Worm (Caenorhabditis elegans) whole organism, L1 larva: ENCODE data around the gene dmsr-13.

Experiments used
- C34B4.2 ChIP-seq: sonication (generic microtip); optimal IDR thresholded peaks from 2 replicates; lab custom pipeline; 2017; ENCODE audit warnings: mild to moderate bottlenecking, missing genetic modification characterization, missing compliant biosample characterization
- F16B12.6 ChIP-seq: fragments of 150-350 bp; optimal IDR thresholded peaks from 2 replicates; lab custom pipeline; 2014; ENCODE audit warnings: missing biosample characterization, missing genetic modification characterization
- Y116A8C.19 ChIP-seq: sonication (generic microtip); optimal IDR thresholded peaks from 2 replicates; lab custom pipeline; 2016; ENCODE audit warnings: missing compliant biosample characterization, missing genetic modification characterization, borderline replicate concordance
- ceh-63 ChIP-seq: fragments of 200-800 bp; sonication (Bioruptor generic); optimal IDR thresholded peaks from 2 replicates; lab custom pipeline; 2018; ENCODE audit warnings: mild to moderate bottlenecking, missing genetic modification characterization, missing compliant biosample characterization
- ces-1 ChIP-seq: fragments of 150-350 bp; optimal IDR thresholded peaks from 2 replicates; lab custom pipeline; 2014; ENCODE audit warnings: missing biosample characterization, missing genetic modification reagents, missing genetic modification characterization
- dsc-1 ChIP-seq: sonication (generic microtip); optimal IDR thresholded peaks from 2 replicates; lab custom pipeline; 2016; ENCODE audit warnings: mild to moderate bottlenecking, missing genetic modification characterization, missing compliant biosample characterization
- efl-1 ChIP-seq, 4 experiments: fragments of 150-350 bp; optimal IDR thresholded peaks in 3 of 4; peaks in 1 of 4; 1 replicate in 1 of 4; 2 replicates in 3 of 4; lab custom pipeline; 2014; ENCODE audit warnings: missing biosample characterization in 2 of 4, missing genetic modification characterization in 2 of 4, missing genetic modification reagents in 2 of 4
- efl-3 ChIP-seq: fragments of 200-800 bp; sonication (Bioruptor generic); optimal IDR thresholded peaks from 2 replicates; lab custom pipeline; 2018; ENCODE audit warnings: mild to moderate bottlenecking, missing genetic modification characterization, missing compliant biosample characterization
- egl-27 ChIP-seq, 2 experiments: fragments of 150-350 bp in 1 of 2; sonication (generic microtip); optimal IDR thresholded peaks; 3 replicates each; lab custom pipeline; 2017 to 2018; ENCODE audit warnings: missing biosample characterization in 2 of 2, missing genetic modification characterization in 2 of 2, missing genetic modification reagents in 2 of 2
- elt-3 ChIP-seq, 6 experiments: fragments of 150-350 bp in 1 of 6; sonication (generic microtip); optimal IDR thresholded peaks; 2 replicates each; lab custom pipeline; 2017 to 2018; ENCODE audit warnings: missing biosample characterization in 6 of 6, missing genetic modification characterization in 6 of 6, inconsistent platforms in 1 of 6
- fkh-4 ChIP-seq: sonication (generic microtip); optimal IDR thresholded peaks from 2 replicates; lab custom pipeline; 2016; ENCODE audit warnings: missing compliant biosample characterization, missing genetic modification characterization, borderline replicate concordance
- grh-1 ChIP-seq: fragments of 200-800 bp; sonication (Bioruptor generic); IDR thresholded peaks from 2 replicates; pipeline ENCODE4 v1.3.6; 2022; ENCODE audit warnings: missing genetic modification reagents, missing genetic modification characterization, missing compliant biosample characterization
- irx-1 ChIP-seq: sonication (generic microtip); optimal IDR thresholded peaks from 2 replicates; lab custom pipeline; 2016; ENCODE audit warnings: missing genetic modification characterization, missing compliant biosample characterization
- lin-13 ChIP-seq: fragments of 150-350 bp; optimal IDR thresholded peaks from 2 replicates; lab custom pipeline; 2014; ENCODE audit warnings: missing biosample characterization, missing genetic modification reagents, missing genetic modification characterization
- lin-35 ChIP-seq, 2 experiments: fragments of 150-350 bp; optimal IDR thresholded peaks; 2 replicates each; lab custom pipeline; 2014; ENCODE audit warnings: missing biosample characterization in 2 of 2, missing genetic modification characterization in 2 of 2, missing genetic modification reagents in 2 of 2
- lin-39 ChIP-seq: fragments of 150-350 bp; optimal IDR thresholded peaks from 2 replicates; lab custom pipeline; 2014; ENCODE audit warnings: missing biosample characterization, missing genetic modification reagents, missing genetic modification characterization
- lsy-2 ChIP-seq, 2 experiments: fragments of 150-350 bp; optimal IDR thresholded peaks; 2 replicates each; lab custom pipeline; 2014; ENCODE audit warnings: missing biosample characterization in 2 of 2, missing genetic modification characterization in 2 of 2
- mab-9 ChIP-seq: fragments of 200-800 bp; sonication (Bioruptor generic); IDR thresholded peaks from 2 replicates; pipeline ENCODE4 v1.3.6; 2022; ENCODE audit warnings: missing genetic modification reagents, missing genetic modification characterization, missing compliant biosample characterization
- mdl-1 ChIP-seq, 2 experiments: fragments of 150-350 bp; optimal IDR thresholded peaks; 2 replicates each; lab custom pipeline; 2014 to 2017; ENCODE audit warnings: missing biosample characterization in 2 of 2, missing genetic modification characterization in 2 of 2, inconsistent platforms in 1 of 2
- mef-2 ChIP-seq: fragments of 150-350 bp; optimal IDR thresholded peaks from 2 replicates; lab custom pipeline; 2014; ENCODE audit warnings: missing biosample characterization, missing genetic modification characterization
- nhr-11 ChIP-seq: fragments of 150-350 bp; optimal IDR thresholded peaks from 2 replicates; lab custom pipeline; 2014; ENCODE audit warnings: missing biosample characterization, missing genetic modification characterization
- nhr-19 ChIP-seq: fragments of 200-800 bp; sonication (Bioruptor generic); conservative IDR thresholded peaks from 2 replicates; pipeline ENCODE4 v1.3.6; 2022; ENCODE audit warnings: missing genetic modification characterization, missing compliant biosample characterization
- nhr-20 ChIP-seq: sonication (generic microtip); optimal IDR thresholded peaks from 2 replicates; lab custom pipeline; 2016; ENCODE audit warnings: mild to moderate bottlenecking, missing genetic modification characterization, missing compliant biosample characterization
- nhr-237 ChIP-seq: fragments of 150-350 bp; optimal IDR thresholded peaks from 2 replicates; lab custom pipeline; 2014; ENCODE audit warnings: missing biosample characterization, missing genetic modification characterization
- nhr-28 ChIP-seq: fragments of 150-350 bp; optimal IDR thresholded peaks from 2 replicates; lab custom pipeline; 2014; ENCODE audit warnings: missing biosample characterization, missing genetic modification characterization
- nhr-47 ChIP-seq: sonication (generic microtip); optimal IDR thresholded peaks from 2 replicates; lab custom pipeline; 2016; ENCODE audit warnings: mild to moderate bottlenecking, missing genetic modification characterization, moderate library complexity, missing compliant biosample characterization
- nhr-71 ChIP-seq: sonication (generic microtip); optimal IDR thresholded peaks from 2 replicates; lab custom pipeline; 2016; ENCODE audit warnings: mild to moderate bottlenecking, missing genetic modification characterization, moderate library complexity, missing compliant biosample characterization
- nhr-76 ChIP-seq: sonication (generic microtip); optimal IDR thresholded peaks from 2 replicates; lab custom pipeline; 2017; ENCODE audit warnings: missing biosample characterization, missing genetic modification characterization
- pag-3 ChIP-seq: sonication (generic microtip); optimal IDR thresholded peaks from 2 replicates; lab custom pipeline; 2017; ENCODE audit warnings: missing genetic modification characterization, mild to moderate bottlenecking, missing compliant biosample characterization, antibody characterized with exemption, borderline replicate concordance; ENCODE audit not compliant: insufficient read depth
- rnt-1 ChIP-seq: sonication (generic microtip); optimal IDR thresholded peaks from 2 replicates; lab custom pipeline; 2016; ENCODE audit warnings: mild to moderate bottlenecking, missing genetic modification characterization, moderate library complexity, missing compliant biosample characterization
- skn-1 ChIP-seq: fragments of 150-350 bp; optimal IDR thresholded peaks from 2 replicates; lab custom pipeline; 2014; ENCODE audit warnings: missing biosample characterization, missing genetic modification characterization
- snu-23 ChIP-seq: sonication (generic microtip); optimal IDR thresholded peaks from 2 replicates; lab custom pipeline; 2016; ENCODE audit warnings: missing genetic modification characterization, missing compliant biosample characterization
- sup-37 ChIP-seq: fragments of 200-800 bp; sonication (Bioruptor generic); optimal IDR thresholded peaks from 2 replicates; lab custom pipeline; 2018; ENCODE audit warnings: mild to moderate bottlenecking, missing genetic modification characterization, missing compliant biosample characterization
- swsn-7 ChIP-seq: sonication (generic microtip); optimal IDR thresholded peaks from 2 replicates; lab custom pipeline; 2016; ENCODE audit warnings: missing genetic modification characterization, missing compliant biosample characterization
- tlp-1 ChIP-seq: fragments of 150-350 bp; optimal IDR thresholded peaks from 2 replicates; lab custom pipeline; 2014; ENCODE audit warnings: missing biosample characterization, missing genetic modification characterization
- unc-130 ChIP-seq: fragments of 150-350 bp; optimal IDR thresholded peaks from 2 replicates; lab custom pipeline; 2017; ENCODE audit warnings: missing biosample characterization, missing genetic modification characterization, inconsistent platforms
- unc-62 ChIP-seq: fragments of 150-350 bp; optimal IDR thresholded peaks from 2 replicates; lab custom pipeline; 2014; ENCODE audit warnings: missing biosample characterization, missing genetic modification reagents, missing genetic modification characterization
- unc-86 ChIP-seq: sonication (generic microtip); optimal IDR thresholded peaks from 2 replicates; lab custom pipeline; 2016; ENCODE audit warnings: missing genetic modification characterization, missing compliant biosample characterization
- xbp-1 ChIP-seq: sonication (generic microtip); optimal IDR thresholded peaks from 2 replicates; lab custom pipeline; 2016; ENCODE audit warnings: missing genetic modification characterization, missing compliant biosample characterization
- zag-1 ChIP-seq: fragments of 150-350 bp; optimal IDR thresholded peaks from 2 replicates; lab custom pipeline; 2014; ENCODE audit warnings: missing biosample characterization, missing genetic modification characterization
- ztf-4 ChIP-seq: fragments of 150-350 bp; optimal IDR thresholded peaks from 2 replicates; lab custom pipeline; 2014; ENCODE audit warnings: missing biosample characterization, missing genetic modification characterization

Gene dmsr-13

ce11 chrV:6819812-6820211 lies at the start of gene dmsr-13:
Gene dmsr-13, minus strand, starts transcription at chrV:6819912.
- no peak for TF ChIP-seq swsn-7
- TF ChIP-seq unc-86 (tag; lab: Kevin White, UChicago): no peak
- no peak for TF ChIP-seq efl-3
- no peak for TF ChIP-seq grh-1 (GFP tag; lab: Robert Waterston, UW)
- no peak for TF ChIP-seq snu-23 (GFP tag; lab: Kevin White, UChicago)

- TF ChIP-seq tlp-1: no peak
- no peak for TF ChIP-seq dsc-1
- no peak for TF ChIP-seq swsn-7
- TF ChIP-seq lsy-2 (tag; optimal IDR thresholded peaks at IDR 0.05; lab: Kevin White, UChicago): no peak
- TF ChIP-seq ceh-63 (GFP tag; lab: Kevin White, UChicago): no peak
- no peak for TF ChIP-seq rnt-1
- no peak for TF ChIP-seq mab-9 (GFP tag; lab: Robert Waterston, UW)
- no peak for TF ChIP-seq mef-2 (tag; lab: Kevin White, UChicago)
- TF ChIP-seq sup-37 (GFP tag; lab: Kevin White, UChicago): no peak
These were observed 35.0 kb upstream of the dmsr-13 start, which contains the start of gene gpa-10 for ce11 chrV:6854711-6855110. Gene gpa-10, minus strand, starts transcription at chrV:6854811.

ce11 chrV:6846507-6846906 lies 26.8 kb upstream of the dmsr-13 start, which contains the start of gene lgc-54:
Gene lgc-54, minus strand, starts transcription at chrV:6846607.
- TF ChIP-seq nhr-28 (tag; lab: Kevin White, UChicago) (no peak), skn-1 (tag; lab: Kevin White, UChicago) (no peak), pag-3 (tag; lab: Kevin White, UChicago) (no peak), mab-9 (GFP tag; lab: Robert Waterston, UW) (no peak), nhr-11 (tag; lab: Kevin White, UChicago) (no peak), nhr-20 (no peak)

- TF ChIP-seq egl-27 (tag; optimal IDR thresholded peaks at IDR 0.05; lab: Kevin White, UChicago) (no peak), efl-1 (optimal IDR thresholded peaks at IDR 0.05; lab: Kevin White, UChicago) (no peak), efl-1 (GFP tag; optimal IDR thresholded peaks at IDR 0.05 in 1 of 2; lab: Kevin White, UChicago) (peak in 1 of 2 experiments; percentile 25)
- TF ChIP-seq, all 84 proteins: peak for 1
These were observed 22.7 kb upstream of the dmsr-13 start, which contains the start of gene T15B7.1 for ce11 chrV:6842437-6842836. Gene T15B7.1, plus strand, starts transcription at chrV:6842737.

- no peak for TF ChIP-seq efl-1 (optimal IDR thresholded peaks at IDR 0.05; lab: Kevin White, UChicago)
- peak in 1 of 2 experiments; percentile 89 for TF ChIP-seq efl-1 (GFP tag; optimal IDR thresholded peaks at IDR 0.05 in 1 of 2; lab: Kevin White, UChicago)
- no peak for TF ChIP-seq unc-62
These were observed 19.3 kb upstream of the dmsr-13 start, which contains the start of gene hpo-8 for ce11 chrV:6839008-6839407. Gene hpo-8, plus strand, starts transcription at chrV:6839289.

ce11 chrV:6838599-6838998 lies 18.9 kb upstream of the dmsr-13 start, which contains the start of gene T15B7.15:
Gene T15B7.15, minus strand, starts transcription at chrV:6838665.
- TF ChIP-seq nhr-47 (tag; lab: Kevin White, UChicago) (peak; percentile 53), mdl-1 (tag; optimal IDR thresholded peaks at IDR 0.05; lab: Kevin White, UChicago) (no peak), lsy-2 (tag; optimal IDR thresholded peaks at IDR 0.05; lab: Kevin White, UChicago) (peak; percentile 25 to 71), efl-3 (no peak), Y116A8C.19 (no peak), nhr-76 (tag; lab: Kevin White, UChicago) (no peak), nhr-71 (peak; percentile 50), mef-2 (tag; lab: Kevin White, UChicago) (no peak), nhr-20 (peak; percentile 21), sup-37 (GFP tag; lab: Kevin White, UChicago) (no peak), rnt-1 (peak; percentile 30), nhr-19 (GFP tag; lab: Robert Waterston, UW) (peak; percentile 44), zag-1 (tag; lab: Kevin White, UChicago) (no peak), ztf-4 (tag; lab: Kevin White, UChicago) (no peak), fkh-4 (tag; lab: Kevin White, UChicago) (no peak), unc-130 (no peak), ces-1 (GFP tag; lab: Kevin White, UChicago) (no peak), lin-35 (GFP tag; optimal IDR thresholded peaks at IDR 0.05; lab: Kevin White, UChicago) (peak; percentile 67 to 87), irx-1 (tag; lab: Kevin White, UChicago) (peak; percentile 20), F16B12.6 (tag; lab: Kevin White, UChicago) (no peak), dsc-1 (peak; percentile 21), elt-3 (tag; optimal IDR thresholded peaks at IDR 0.05; lab: Kevin White, UChicago) (peak in 1 of 6 experiments; percentile 1), xbp-1 (tag; lab: Kevin White, UChicago) (peak; percentile 20), nhr-237 (tag; lab: Kevin White, UChicago) (no peak), lin-39 (tag; lab: Kevin White, UChicago) (peak; percentile 21), lin-13 (GFP tag; lab: Kevin White, UChicago) (no peak), C34B4.2 (tag; lab: Kevin White, UChicago) (no peak), pag-3 (tag; lab: Kevin White, UChicago) (no peak)
